Worm (Caenorhabditis elegans) whole organism, early embryonic: ENCODE data around the gene T24E12.12.

Experiments used
- B0310.2 ChIP-seq: sonication (generic microtip); optimal IDR thresholded peaks from 2 replicates; lab custom pipeline; 2016; ENCODE audit warnings: mild to moderate bottlenecking, missing genetic modification characterization, missing compliant biosample characterization
- F13C5.2 ChIP-seq: sonication (generic microtip); optimal IDR thresholded peaks from 2 replicates; lab custom pipeline; 2017; ENCODE audit warnings: mild to moderate bottlenecking, missing genetic modification characterization, inconsistent platforms, missing compliant biosample characterization
- aly-1 ChIP-seq: sonication (generic microtip); optimal IDR thresholded peaks from 2 replicates; lab custom pipeline; 2016; ENCODE audit warnings: missing genetic modification characterization, missing compliant biosample characterization
- ama-1 ChIP-seq: fragments of 150-350 bp; optimal IDR thresholded peaks from 2 replicates; lab custom pipeline; 2014
- ceh-36 ChIP-seq: sonication (generic microtip); optimal IDR thresholded peaks from 2 replicates; lab custom pipeline; 2016; ENCODE audit warnings: missing genetic modification characterization, inconsistent platforms, missing compliant biosample characterization
- flt-1 ChIP-seq: fragments of 200-800 bp; sonication (Bioruptor generic); IDR thresholded peaks from 2 replicates; pipeline ENCODE4 v1.3.6; 2022; ENCODE audit warnings: missing genetic modification characterization, missing compliant biosample characterization
- hmbx-1 ChIP-seq: sonication (generic microtip); optimal IDR thresholded peaks from 2 replicates; lab custom pipeline; 2016; ENCODE audit warnings: mild to moderate bottlenecking, missing genetic modification characterization, missing compliant biosample characterization
- hnd-1 ChIP-seq: sonication (generic microtip); optimal IDR thresholded peaks from 2 replicates; lab custom pipeline; 2016; ENCODE audit warnings: missing genetic modification characterization, missing compliant biosample characterization
- pes-1 ChIP-seq: fragments of 200-800 bp; sonication (Bioruptor generic); IDR thresholded peaks from 2 replicates; pipeline ENCODE4 v1.3.6; 2022; ENCODE audit warnings: missing genetic modification reagents, missing genetic modification characterization, missing compliant biosample characterization
- scrt-1 ChIP-seq: fragments of 200-800 bp; sonication (Bioruptor generic); IDR thresholded peaks from 2 replicates; pipeline ENCODE4 v1.3.6; 2022; ENCODE audit warnings: missing genetic modification characterization, missing compliant biosample characterization
- sea-1 ChIP-seq: fragments of 200-800 bp; sonication (Bioruptor generic); conservative IDR thresholded peaks from 2 replicates; pipeline ENCODE4 v1.3.6; 2022; ENCODE audit warnings: missing genetic modification characterization, missing compliant biosample characterization
- tbx-11 ChIP-seq: fragments of 200-800 bp; sonication (Bioruptor generic); IDR thresholded peaks from 2 replicates; pipeline ENCODE4 v1.3.6; 2022; ENCODE audit warnings: missing genetic modification characterization, missing compliant biosample characterization
- tbx-37 ChIP-seq: fragments of 200-800 bp; sonication (Bioruptor generic); conservative IDR thresholded peaks from 2 replicates; pipeline ENCODE4 v1.3.6; 2022; ENCODE audit warnings: missing genetic modification reagents, missing genetic modification characterization, missing compliant biosample characterization
- tra-4 ChIP-seq: sonication (generic microtip); optimal IDR thresholded peaks from 2 replicates; lab custom pipeline; 2017; ENCODE audit warnings: missing genetic modification characterization, missing compliant biosample characterization

- TF ChIP-seq aly-1 (tag; lab: Kevin White, UChicago) (no peak), F13C5.2 (tag; lab: Kevin White, UChicago) (no peak), ama-1 (lab: Kevin White, UChicago) (no peak), tbx-11 (GFP tag; lab: Robert Waterston, UW) (no peak), tbx-37 (GFP tag; lab: Robert Waterston, UW) (no peak), hnd-1 (no peak), flt-1 (GFP tag; lab: Robert Waterston, UW) (no peak), sea-1 (no peak), scrt-1 (no peak), B0310.2 (tag; lab: Kevin White, UChicago) (no peak), hmbx-1 (tag; lab: Kevin White, UChicago) (no peak), pes-1 (no peak), tra-4 (no peak), ceh-36 (tag; lab: Kevin White, UChicago) (no peak)
These were observed 22.2 kb upstream of the T24E12.12 start, which contains the start of gene F12E12.6 for ce11 chrII:3736893-3737375.
